Worm (Caenorhabditis elegans) whole organism, late embryonic: ENCODE data around the gene C29E4.9.

Experiments
- F13H6.1 ChIP-seq: sonication (generic microtip); optimal IDR thresholded peaks from 2 replicates; lab custom pipeline; 2016; ENCODE audit warnings: missing genetic modification characterization, missing compliant biosample characterization
- ama-1 ChIP-seq: fragments of 150-350 bp; optimal IDR thresholded peaks from 2 replicates; lab custom pipeline; 2014
- ceh-19 ChIP-seq: fragments of 200-800 bp; sonication (Bioruptor generic); optimal IDR thresholded peaks from 2 replicates; lab custom pipeline; 2018; ENCODE audit warnings: mild to moderate bottlenecking, missing genetic modification characterization, missing compliant biosample characterization
- dmd-4 ChIP-seq: sonication (generic microtip); optimal IDR thresholded peaks from 2 replicates; lab custom pipeline; 2016; ENCODE audit warnings: borderline replicate concordance, missing genetic modification characterization, missing compliant biosample characterization
- elt-4 ChIP-seq: sonication (generic microtip); optimal IDR thresholded peaks from 2 replicates; lab custom pipeline; 2016; ENCODE audit warnings: missing genetic modification characterization, missing compliant biosample characterization
- hlh-30 ChIP-seq: sonication (generic microtip); optimal IDR thresholded peaks from 2 replicates; lab custom pipeline; 2017; ENCODE audit warnings: antibody characterized with exemption, missing genetic modification characterization, missing compliant biosample characterization; ENCODE audit not compliant: insufficient read depth
- pqm-1 ChIP-seq: sonication (generic microtip); optimal IDR thresholded peaks from 2 replicates; lab custom pipeline; 2016; ENCODE audit warnings: missing genetic modification characterization, missing compliant biosample characterization
- sox-2 ChIP-seq: fragments of 200-800 bp; sonication (Bioruptor generic); IDR thresholded peaks from 2 replicates; pipeline ENCODE4 v1.3.6; 2022; ENCODE audit warnings: missing genetic modification reagents, missing genetic modification characterization, missing compliant biosample characterization
- tbx-2 ChIP-seq: sonication (generic microtip); optimal IDR thresholded peaks from 2 replicates; lab custom pipeline; 2016; ENCODE audit warnings: missing genetic modification characterization, missing compliant biosample characterization
- unc-42 ChIP-seq: sonication (generic microtip); optimal IDR thresholded peaks from 2 replicates; lab custom pipeline; 2016; ENCODE audit warnings: missing genotype, missing genetic modification characterization, missing compliant biosample characterization

- TF ChIP-seq ama-1 (lab: Kevin White, UChicago) (no peak), pqm-1 (tag; lab: Kevin White, UChicago) (no peak), hlh-30 (tag; lab: Kevin White, UChicago) (no peak), elt-4 (tag; lab: Kevin White, UChicago) (no peak), unc-42 (no peak), tbx-2 (tag; lab: Kevin White, UChicago) (no peak), F13H6.1 (tag; lab: Kevin White, UChicago) (no peak), ceh-19 (GFP tag; lab: Kevin White, UChicago) (no peak), dmd-4 (no peak), sox-2 (GFP tag; lab: Robert Waterston, UW) (no peak)
Observed at ce11 chrIII:7977224-7977623, 20.4 kb upstream of the C29E4.9 start.
